Worm (Caenorhabditis elegans) whole organism, mixed stage, embryonic: ENCODE measurements around the gene ZC204.6.

Experiments used
- M03D4.4 ChIP-seq: sonication (generic microtip); optimal IDR thresholded peaks from 2 replicates; lab custom pipeline; 2017; ENCODE audit warnings: mild to moderate bottlenecking, missing genetic modification characterization, missing compliant biosample characterization
- blmp-1 ChIP-seq: fragments of 150-350 bp; optimal IDR thresholded peaks from 2 replicates; lab custom pipeline; 2014; ENCODE audit warnings: missing biosample characterization, missing genetic modification characterization
- ceh-39 ChIP-seq: fragments of 150-350 bp; optimal IDR thresholded peaks from 2 replicates; lab custom pipeline; 2014; ENCODE audit warnings: missing biosample characterization, missing genetic modification characterization
- ceh-43 ChIP-seq: fragments of 200-800 bp; sonication (Bioruptor generic); optimal IDR thresholded peaks from 2 replicates; lab custom pipeline; 2018; ENCODE audit warnings: mild to moderate bottlenecking, missing genetic modification characterization, moderate library complexity, missing compliant biosample characterization
- ceh-83 ChIP-seq: fragments of 200-800 bp; sonication (Bioruptor generic); optimal IDR thresholded peaks from 2 replicates; lab custom pipeline; 2018; ENCODE audit warnings: mild to moderate bottlenecking, missing genetic modification characterization, missing compliant biosample characterization
- cnd-1 ChIP-seq: fragments of 200-800 bp; sonication (Bioruptor generic); optimal IDR thresholded peaks from 2 replicates; lab custom pipeline; 2018; ENCODE audit warnings: mild to moderate bottlenecking, missing genetic modification characterization, missing compliant biosample characterization
- drap-1 ChIP-seq: fragments of 200-800 bp; sonication (Bioruptor generic); optimal IDR thresholded peaks from 3 replicates; lab custom pipeline; 2018; ENCODE audit warnings: mild to moderate bottlenecking, missing genetic modification characterization, missing compliant biosample characterization
- elt-1 ChIP-seq: sonication (generic microtip); optimal IDR thresholded peaks from 2 replicates; lab custom pipeline; 2017; ENCODE audit warnings: missing genetic modification characterization, mild to moderate bottlenecking, missing compliant biosample characterization, antibody characterized with exemption, moderate library complexity, borderline replicate concordance; ENCODE audit not compliant: insufficient read depth
- elt-3 ChIP-seq: fragments of 150-350 bp; optimal IDR thresholded peaks from 2 replicates; lab custom pipeline; 2014; ENCODE audit warnings: missing biosample characterization, missing genetic modification characterization
- flh-1 ChIP-seq: fragments of 200-800 bp; sonication (Bioruptor generic); optimal IDR thresholded peaks from 2 replicates; lab custom pipeline; 2018; ENCODE audit warnings: mild to moderate bottlenecking, missing genetic modification characterization, moderate library complexity, missing compliant biosample characterization
- ham-2 ChIP-seq: fragments of 200-800 bp; sonication (Bioruptor generic); optimal IDR thresholded peaks from 2 replicates; lab custom pipeline; 2018; ENCODE audit warnings: mild to moderate bottlenecking, missing genetic modification characterization, missing compliant biosample characterization
- hlh-1 ChIP-seq: fragments of 150-350 bp; optimal IDR thresholded peaks from 2 replicates; lab custom pipeline; 2014; ENCODE audit warnings: missing biosample characterization, missing genetic modification reagents, missing genetic modification characterization
- lin-13 ChIP-seq: fragments of 150-350 bp; optimal IDR thresholded peaks from 2 replicates; lab custom pipeline; 2014; ENCODE audit warnings: missing biosample characterization, missing genetic modification characterization
- lin-32 ChIP-seq: fragments of 200-800 bp; sonication (Bioruptor generic); optimal IDR thresholded peaks from 2 replicates; lab custom pipeline; 2018; ENCODE audit warnings: mild to moderate bottlenecking, missing genetic modification characterization, missing compliant biosample characterization
- lsy-2 ChIP-seq: fragments of 150-350 bp; optimal IDR thresholded peaks from 2 replicates; lab custom pipeline; 2014; ENCODE audit warnings: missing biosample characterization, missing genetic modification characterization
- mab-5 ChIP-seq: fragments of 150-350 bp; optimal IDR thresholded peaks from 2 replicates; lab custom pipeline; 2014; ENCODE audit warnings: missing biosample characterization, missing genetic modification characterization
- mep-1 ChIP-seq: fragments of 150-350 bp; optimal IDR thresholded peaks from 2 replicates; lab custom pipeline; 2017; ENCODE audit warnings: missing biosample characterization, missing genetic modification reagents, missing genetic modification characterization, inconsistent platforms
- mls-2 ChIP-seq: sonication (generic microtip); optimal IDR thresholded peaks from 2 replicates; lab custom pipeline; 2016; ENCODE audit warnings: mild to moderate bottlenecking, missing genetic modification characterization, moderate library complexity, missing compliant biosample characterization
- nhr-237 ChIP-seq: fragments of 150-350 bp; optimal IDR thresholded peaks from 2 replicates; lab custom pipeline; 2014; ENCODE audit warnings: missing biosample characterization, missing genetic modification characterization
- nhr-28 ChIP-seq: fragments of 150-350 bp; optimal IDR thresholded peaks from 2 replicates; lab custom pipeline; 2014; ENCODE audit warnings: missing biosample characterization, missing genetic modification characterization
- sem-2 ChIP-seq: fragments of 200-800 bp; sonication (Bioruptor generic); optimal IDR thresholded peaks from 2 replicates; lab custom pipeline; 2018; ENCODE audit warnings: mild to moderate bottlenecking, missing genetic modification characterization, missing compliant biosample characterization
- sptf-1 ChIP-seq: sonication (generic microtip); optimal IDR thresholded peaks from 2 replicates; lab custom pipeline; 2017; ENCODE audit warnings: mild to moderate bottlenecking, missing genetic modification characterization, moderate library complexity, missing compliant biosample characterization
- tbx-8 ChIP-seq: fragments of 200-800 bp; sonication (Bioruptor generic); optimal IDR thresholded peaks from 2 replicates; lab custom pipeline; 2018; ENCODE audit warnings: mild to moderate bottlenecking, missing genetic modification characterization, moderate library complexity, missing compliant biosample characterization
- unc-120 ChIP-seq: sonication (generic microtip); optimal IDR thresholded peaks from 2 replicates; lab custom pipeline; 2017; ENCODE audit warnings: missing genetic modification characterization, missing compliant biosample characterization; ENCODE audit not compliant: poor library complexity, severe bottlenecking
- unc-62 ChIP-seq: fragments of 150-350 bp; optimal IDR thresholded peaks from 2 replicates; lab custom pipeline; 2014; ENCODE audit warnings: missing biosample characterization, missing genetic modification reagents, missing genetic modification characterization
- zip-8 ChIP-seq: fragments of 150-350 bp; optimal IDR thresholded peaks from 2 replicates; lab custom pipeline; 2014; ENCODE audit warnings: missing biosample characterization, missing genetic modification characterization
- ztf-11 ChIP-seq: fragments of 150-350 bp; optimal IDR thresholded peaks from 2 replicates; lab custom pipeline; 2014; ENCODE audit warnings: missing biosample characterization, missing genetic modification characterization

The ZC204.6 gene

DNA sequence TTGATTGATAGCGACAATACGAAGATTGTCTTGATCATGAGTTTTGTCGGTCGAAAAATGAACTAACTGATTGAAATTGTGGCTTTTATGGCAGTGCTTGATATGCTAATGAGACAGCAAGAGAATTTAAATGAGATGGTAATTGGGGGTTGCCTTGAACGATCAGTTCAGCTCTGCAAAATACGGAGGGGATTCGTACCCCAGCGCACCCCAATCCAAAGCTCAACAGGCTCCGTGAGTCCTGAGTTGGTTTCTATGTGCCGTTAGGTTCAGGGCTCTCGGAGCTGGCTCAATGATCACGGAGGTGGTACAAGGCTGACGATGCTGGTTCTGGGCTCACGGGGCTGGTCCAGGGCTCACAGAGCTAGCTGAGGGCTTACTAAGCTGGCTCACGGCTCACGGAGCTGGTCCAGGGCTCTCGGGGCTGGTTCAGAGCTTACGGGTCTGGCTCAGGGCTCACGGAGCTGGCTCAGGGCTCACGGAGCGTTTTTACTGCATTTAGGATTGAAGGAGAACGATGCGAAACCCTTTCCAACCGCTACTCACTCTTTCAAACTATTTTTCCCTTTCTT is at the start of gene ZC204.6:
Gene ZC204.6, minus strand, starts transcription at position 51 of the 572 bp plus-strand sequence.
- TF ChIP-seq lin-32 (GFP tag; lab: Kevin White, UChicago) = no peak
- no peak for TF ChIP-seq unc-120 (tag; lab: Kevin White, UChicago)
- no peak for TF ChIP-seq ceh-39

DNA sequence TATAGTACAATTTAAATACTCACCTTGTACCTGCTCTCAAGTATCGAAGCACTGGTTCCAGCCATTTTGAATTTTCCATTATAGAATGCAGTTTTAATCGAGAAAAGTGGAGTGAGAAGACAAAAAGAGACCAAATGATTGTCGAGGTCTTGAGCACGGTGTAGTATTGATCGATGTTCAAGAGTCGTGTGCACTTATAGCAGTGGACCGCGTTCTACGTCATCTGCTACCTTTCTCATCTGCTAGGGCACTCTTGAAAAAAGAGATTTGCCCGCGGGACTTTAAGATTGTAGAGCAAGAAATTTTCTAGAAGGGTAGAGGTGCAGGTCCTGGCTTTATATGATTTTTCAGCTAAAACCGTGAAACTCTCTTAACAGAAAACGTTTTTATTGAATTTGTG is 48.2 kb upstream of the ZC204.6 start, which contains the start of gene fbxc-21:
Gene fbxc-21, minus strand, starts transcription at position 101 of the 400 bp plus-strand sequence.
- TF ChIP-seq cnd-1 (no peak), mep-1 (no peak), drap-1 (no peak), lin-32 (GFP tag; lab: Kevin White, UChicago) (no peak), sem-2 (GFP tag; lab: Kevin White, UChicago) (no peak), unc-62 (GFP tag; lab: Kevin White, UChicago) (no peak), M03D4.4 (no peak)
- TF ChIP-seq, all 35 proteins: peak for 0

DNA sequence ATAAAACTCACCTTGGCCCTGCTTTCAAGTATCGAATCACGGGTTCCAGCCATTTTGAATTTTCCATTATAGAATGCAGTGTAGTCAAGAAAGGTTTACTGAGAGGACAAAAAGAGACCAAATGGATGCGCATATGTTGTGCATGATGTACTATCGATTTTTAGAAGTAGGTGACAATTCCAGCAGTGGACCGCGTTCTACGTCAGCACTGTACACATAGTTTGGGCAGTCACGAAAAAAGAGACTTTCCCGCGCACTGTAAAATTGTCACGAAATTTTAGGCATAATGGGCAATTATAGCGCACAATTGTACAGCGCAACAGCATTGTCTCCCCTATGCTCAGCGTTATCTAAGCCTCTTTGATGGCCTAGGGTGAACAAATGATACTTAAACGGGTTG is 46.4 kb upstream of the ZC204.6 start, which contains the start of gene fbxc-22:
Gene fbxc-22, minus strand, starts transcription at position 101 of the 400 bp plus-strand sequence.
- TF ChIP-seq elt-1 = no peak
- no peak for TF ChIP-seq mep-1
- TF ChIP-seq ceh-43 (GFP tag; lab: Kevin White, UChicago) = no peak
- no peak for TF ChIP-seq ham-2 (GFP tag; lab: Kevin White, UChicago)
- no peak for TF ChIP-seq cnd-1
- no peak for TF ChIP-seq zip-8 (tag; lab: Kevin White, UChicago)
- no peak for TF ChIP-seq elt-3 (tag; lab: Kevin White, UChicago)
- no peak for TF ChIP-seq mls-2 (tag; lab: Kevin White, UChicago)

DNA sequence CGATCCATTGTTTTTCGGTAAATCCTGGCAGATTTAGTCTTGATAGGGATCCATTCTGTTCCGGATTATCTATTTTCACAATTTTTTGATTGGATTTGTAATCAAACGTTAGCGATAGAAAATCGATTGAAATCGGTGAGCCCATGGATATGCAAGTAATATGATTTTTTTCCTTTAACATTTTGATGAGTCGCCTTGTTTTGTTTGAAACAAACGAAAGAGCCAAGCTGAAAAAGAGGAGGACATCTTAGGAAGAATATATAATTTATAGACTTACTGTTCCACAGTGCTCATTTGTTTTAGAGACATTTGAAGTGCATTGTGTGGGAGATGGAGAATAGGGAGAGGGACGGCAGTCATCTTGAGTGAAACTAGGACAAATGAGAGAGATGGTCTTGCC is 44.2 kb upstream of the ZC204.6 start, which contains the start of the genes fbxb-18 and fbxb-19:
Gene fbxb-18, minus strand, starts transcription at position 101 of the 400 bp plus-strand sequence.
Gene fbxb-19, minus strand, starts transcription at position 369 of the 400 bp plus-strand sequence.
- no peak for TF ChIP-seq blmp-1 (tag; lab: Kevin White, UChicago)

DNA sequence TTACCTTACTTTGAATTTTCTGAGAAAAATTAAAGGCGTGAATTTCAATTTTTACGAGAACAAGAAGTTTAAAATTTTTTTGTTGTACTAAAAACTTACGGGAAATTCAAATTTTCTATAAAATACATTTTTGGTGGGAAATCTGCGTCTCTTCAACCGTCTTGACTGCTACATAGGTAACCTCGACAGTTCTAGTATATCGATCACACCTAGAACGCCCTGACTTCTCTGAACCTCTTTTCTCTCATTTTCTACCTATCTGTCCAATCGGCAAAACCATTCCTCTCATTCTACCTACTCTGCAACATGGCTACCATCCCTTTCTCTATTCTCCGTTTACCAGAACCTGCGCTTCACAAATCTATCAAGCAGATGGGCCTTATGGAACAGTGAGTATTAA is 39.1 kb upstream of the ZC204.6 start, which contains the start of gene fbxb-25:
Gene fbxb-25, plus strand, starts transcription at position 301 of the 400 bp plus-strand sequence.
- TF ChIP-seq elt-3 (tag; lab: Kevin White, UChicago) (no peak), flh-1 (GFP tag; lab: Kevin White, UChicago) (no peak), unc-120 (tag; lab: Kevin White, UChicago) (no peak), ceh-83 (GFP tag; lab: Kevin White, UChicago) (no peak), lsy-2 (tag; lab: Kevin White, UChicago) (no peak), mep-1 (no peak), ztf-11 (no peak), ceh-43 (GFP tag; lab: Kevin White, UChicago) (no peak), mab-5 (no peak), tbx-8 (no peak), lin-32 (GFP tag; lab: Kevin White, UChicago) (no peak), ceh-39 (no peak), zip-8 (tag; lab: Kevin White, UChicago) (no peak), elt-1 (no peak), cnd-1 (no peak), ham-2 (GFP tag; lab: Kevin White, UChicago) (no peak), nhr-237 (no peak)
- TF ChIP-seq, all 35 proteins: peak for 0

DNA sequence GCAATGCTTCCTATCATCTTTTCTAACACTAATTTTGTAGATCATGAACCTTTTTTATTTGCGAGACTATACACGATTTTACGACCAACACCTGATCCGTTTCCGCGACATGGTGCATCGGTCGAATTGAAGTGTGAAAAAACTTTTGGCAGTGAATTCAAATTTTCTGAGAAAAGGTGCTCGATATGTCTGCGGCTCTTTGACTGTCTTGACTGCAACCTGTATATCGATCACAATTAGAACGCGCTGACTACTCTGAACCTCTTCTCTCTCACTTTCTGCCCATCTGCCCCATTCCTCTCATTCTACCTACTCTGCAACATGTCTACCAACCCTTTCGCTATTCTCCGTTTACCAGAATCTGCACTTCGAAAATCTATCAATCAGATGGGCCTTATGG is 37.6 kb upstream of the ZC204.6 start, which contains the start of gene fbxb-26:
Gene fbxb-26, plus strand, starts transcription at position 301 of the 400 bp plus-strand sequence.
- TF ChIP-seq mab-5 = no peak
- TF ChIP-seq sptf-1 (tag; lab: Kevin White, UChicago) = no peak
- no peak for TF ChIP-seq nhr-237
- TF ChIP-seq tbx-8 = no peak
- TF ChIP-seq lin-13 = no peak
- TF ChIP-seq ztf-11 = no peak
- no peak for TF ChIP-seq nhr-28 (tag; lab: Kevin White, UChicago)
- no peak for TF ChIP-seq zip-8 (tag; lab: Kevin White, UChicago)
- no peak for TF ChIP-seq M03D4.4
- TF ChIP-seq mls-2 (tag; lab: Kevin White, UChicago) = no peak
- no peak for TF ChIP-seq mep-1
- TF ChIP-seq hlh-1 (tag; lab: Kevin White, UChicago) = no peak
- no peak for TF ChIP-seq ceh-43 (GFP tag; lab: Kevin White, UChicago)
